Fruit fly (Drosophila melanogaster) whole organism, embryonic: ENCODE results near the gene vnd.

Source experiments
- Abd-B ChIP-seq: fragments of 200-800 bp; sonication (Bioruptor generic); optimal IDR thresholded peaks from 2 replicates; lab custom pipeline; 2018; ENCODE audit warnings: missing biosample characterization, mild to moderate bottlenecking, missing genetic modification characterization, moderate library complexity
- B-H1 ChIP-seq: fragments of 200-800 bp; sonication (Bioruptor generic); IDR thresholded peaks from 3 replicates; pipeline ENCODE4 v1.3.6; 2022; ENCODE audit warnings: missing biosample characterization, missing genetic modification characterization
- B-H2 ChIP-seq: fragments of 200-800 bp; sonication (Bioruptor generic); optimal IDR thresholded peaks from 2 replicates; lab custom pipeline; 2018; ENCODE audit warnings: missing biosample characterization, mild to moderate bottlenecking, missing genetic modification characterization
- BEAF-32 ChIP-seq: fragments of 200-800 bp; sonication (Bioruptor generic); optimal IDR thresholded peaks from 3 replicates; lab custom pipeline; 2017; ENCODE audit warnings: missing biosample characterization, missing genetic modification characterization, mild to moderate bottlenecking, moderate library complexity, missing genetic modification reagents
- CG10209 ChIP-seq: fragments of 200-800 bp; sonication (Bioruptor generic); optimal IDR thresholded peaks from 3 replicates; lab custom pipeline; 2017; ENCODE audit warnings: missing biosample characterization, mild to moderate bottlenecking, missing genetic modification characterization, missing genetic modification reagents
- CG11398 ChIP-seq: fragments of 200-800 bp; sonication (Bioruptor generic); optimal IDR thresholded peaks from 2 replicates; lab custom pipeline; 2016; ENCODE audit warnings: missing biosample characterization, missing genetic modification characterization
- CG12659 ChIP-seq: fragments of 200-800 bp; sonication (Bioruptor generic); optimal IDR thresholded peaks from 3 replicates; lab custom pipeline; 2017; ENCODE audit warnings: mild to moderate bottlenecking, missing biosample characterization, missing genetic modification reagents, missing genetic modification characterization
- CG12942 ChIP-seq: fragments of 200-800 bp; sonication (Bioruptor generic); optimal IDR thresholded peaks from 3 replicates; lab custom pipeline; 2016; ENCODE audit warnings: missing biosample characterization, missing genetic modification characterization
- CG13296 ChIP-seq: fragments of 200-800 bp; sonication (Bioruptor generic); optimal IDR thresholded peaks from 3 replicates; lab custom pipeline; 2018; ENCODE audit warnings: missing biosample characterization, mild to moderate bottlenecking, missing genetic modification characterization
- CG14014 ChIP-seq: fragments of 200-800 bp; sonication (Bioruptor generic); IDR thresholded peaks from 2 replicates; pipeline ENCODE4 v1.3.6; 2022; ENCODE audit warnings: missing biosample characterization, missing genetic modification characterization
- CG14441 ChIP-seq: fragments of 200-800 bp; sonication (Bioruptor generic); IDR thresholded peaks from 2 replicates; pipeline ENCODE4 v1.3.6; 2022; ENCODE audit warnings: missing biosample characterization, missing genetic modification characterization
- CG14710 ChIP-seq: fragments of 200-800 bp; sonication (Bioruptor generic); optimal IDR thresholded peaks from 3 replicates; lab custom pipeline; 2019; ENCODE audit warnings: missing biosample characterization, mild to moderate bottlenecking, missing genetic modification characterization, moderate library complexity
- CG1529 ChIP-seq: fragments of 200-800 bp; sonication (Bioruptor generic); optimal IDR thresholded peaks from 3 replicates; lab custom pipeline; 2018; ENCODE audit warnings: missing biosample characterization, missing genetic modification characterization
- CG1647 ChIP-seq: fragments of 200-800 bp; sonication (Bioruptor generic); optimal IDR thresholded peaks from 3 replicates; lab custom pipeline; 2016; ENCODE audit warnings: missing biosample characterization, missing genetic modification characterization
- CG17912 ChIP-seq: fragments of 200-800 bp; sonication (Bioruptor generic); optimal IDR thresholded peaks from 2 replicates; lab custom pipeline; 2018; ENCODE audit warnings: missing biosample characterization, mild to moderate bottlenecking, missing genetic modification characterization
- CG2116 ChIP-seq: fragments of 200-800 bp; sonication (Bioruptor generic); optimal IDR thresholded peaks from 3 replicates; lab custom pipeline; 2018; ENCODE audit warnings: missing biosample characterization, mild to moderate bottlenecking, missing genetic modification characterization
- CG2120 ChIP-seq: fragments of 200-800 bp; sonication (Bioruptor generic); optimal IDR thresholded peaks from 3 replicates; lab custom pipeline; 2016; ENCODE audit warnings: missing biosample characterization, missing genetic modification characterization
- CG30020 ChIP-seq: fragments of 200-800 bp; optimal IDR thresholded peaks from 2 replicates; lab custom pipeline; 2019; ENCODE audit warnings: missing biosample characterization, mild to moderate bottlenecking, missing genetic modification characterization, moderate library complexity
- CG42726 ChIP-seq: fragments of 200-800 bp; sonication (Bioruptor generic); IDR thresholded peaks from 2 replicates; pipeline ENCODE4 v1.3.6; 2022; ENCODE audit warnings: missing biosample characterization, missing genetic modification characterization; ENCODE audit not compliant: partially characterized antibody
- CG4328 ChIP-seq: fragments of 200-800 bp; sonication (Bioruptor generic); optimal IDR thresholded peaks from 3 replicates; lab custom pipeline; 2017; ENCODE audit warnings: missing biosample characterization, missing genetic modification reagents, missing genetic modification characterization
- CG43689 ChIP-seq: fragments of 200-800 bp; sonication (Bioruptor generic); IDR thresholded peaks from 2 replicates; pipeline ENCODE4 v1.3.6; 2022; ENCODE audit warnings: missing biosample characterization, missing genetic modification characterization
- CG5245 ChIP-seq: fragments of 200-800 bp; sonication (Bioruptor generic); optimal IDR thresholded peaks from 3 replicates; lab custom pipeline; 2016; ENCODE audit warnings: missing biosample characterization, missing genetic modification characterization
- CG6791 ChIP-seq: fragments of 200-800 bp; sonication (Bioruptor generic); IDR thresholded peaks from 3 replicates; pipeline ENCODE4 v1.3.6; 2022; ENCODE audit warnings: missing biosample characterization, missing genetic modification characterization; ENCODE audit not compliant: partially characterized antibody
- CG8478 ChIP-seq: fragments of >200 bp; optimal IDR thresholded peaks from 2 replicates; lab custom pipeline; 2018
- Camta ChIP-seq: fragments of 200-800 bp; sonication (Bioruptor generic); optimal IDR thresholded peaks from 2 replicates; lab custom pipeline; 2016; ENCODE audit warnings: missing biosample characterization, missing genetic modification characterization
- Doc3 ChIP-seq: fragments of 200-800 bp; sonication (Bioruptor generic); IDR thresholded peaks from 3 replicates; pipeline ENCODE4 v1.3.6; 2022; ENCODE audit warnings: missing biosample characterization, missing genetic modification characterization; ENCODE audit not compliant: partially characterized antibody
- Dref ChIP-seq: fragments of 200-800 bp; sonication (Bioruptor generic); IDR thresholded peaks from 2 replicates; pipeline ENCODE4 v1.3.6; 2022; ENCODE audit warnings: missing biosample characterization, missing genetic modification characterization
- HLH3B ChIP-seq: fragments of 200-800 bp; sonication (Bioruptor generic); IDR thresholded peaks from 2 replicates; pipeline ENCODE4 v1.3.6; 2022; ENCODE audit warnings: missing biosample characterization, missing genetic modification characterization
- Hr39 ChIP-seq: fragments of >200 bp; optimal IDR thresholded peaks from 2 replicates; lab custom pipeline; 2017
- MESR4 ChIP-seq: fragments of 200-800 bp; sonication (Bioruptor generic); optimal IDR thresholded peaks from 2 replicates; lab custom pipeline; 2018; ENCODE audit warnings: missing biosample characterization, mild to moderate bottlenecking, missing genetic modification characterization, moderate library complexity
- Mad ChIP-seq: fragments of 200-800 bp; sonication (Bioruptor generic); optimal IDR thresholded peaks from 2 replicates; lab custom pipeline; 2016; ENCODE audit warnings: missing biosample characterization, missing genetic modification characterization
- Nf-YA ChIP-seq: fragments of 200-800 bp; sonication (Bioruptor generic); IDR thresholded peaks from 2 replicates; pipeline ENCODE4 v1.3.6; 2022; ENCODE audit warnings: missing biosample characterization, missing genetic modification characterization
- Optix ChIP-seq: fragments of 200-800 bp; sonication (Bioruptor generic); IDR thresholded peaks from 3 replicates; pipeline ENCODE4 v1.3.6; 2022; ENCODE audit warnings: missing biosample characterization, missing genetic modification characterization
- PHDP ChIP-seq: fragments of 200-800 bp; sonication (Bioruptor generic); optimal IDR thresholded peaks from 3 replicates; lab custom pipeline; 2018; ENCODE audit warnings: missing biosample characterization, mild to moderate bottlenecking, missing genetic modification characterization, moderate library complexity
- Sin3A ChIP-seq: fragments of >200 bp; optimal IDR thresholded peaks from 2 replicates; lab custom pipeline; 2018
- abd-A ChIP-seq: fragments of 200-800 bp; sonication (Bioruptor generic); optimal IDR thresholded peaks from 3 replicates; lab custom pipeline; 2019; ENCODE audit warnings: missing biosample characterization, mild to moderate bottlenecking, missing genetic modification characterization, moderate library complexity
- amos ChIP-seq: fragments of 200-800 bp; sonication (Bioruptor generic); IDR thresholded peaks from 2 replicates; pipeline ENCODE4 v1.3.6; 2022; ENCODE audit warnings: missing biosample characterization, missing genetic modification characterization; ENCODE audit not compliant: partially characterized antibody
- cato ChIP-seq: fragments of 200-800 bp; sonication (Bioruptor generic); optimal IDR thresholded peaks from 2 replicates; lab custom pipeline; 2016; ENCODE audit warnings: missing biosample characterization, missing genetic modification characterization, borderline replicate concordance
- ci ChIP-seq: fragments of 200-800 bp; sonication (Bioruptor generic); IDR thresholded peaks from 3 replicates; pipeline ENCODE4 v1.3.6; 2022; ENCODE audit warnings: missing biosample characterization, missing genetic modification characterization
- dm ChIP-seq: fragments of 200-800 bp; sonication (Bioruptor generic); optimal IDR thresholded peaks from 3 replicates; lab custom pipeline; 2016; ENCODE audit warnings: missing biosample characterization, missing genetic modification characterization
- dmrt11E ChIP-seq: fragments of 200-800 bp; sonication (Bioruptor generic); optimal IDR thresholded peaks from 3 replicates; lab custom pipeline; 2018; ENCODE audit warnings: missing biosample characterization, mild to moderate bottlenecking, missing genetic modification characterization, moderate library complexity
- gce ChIP-seq: fragments of 200-800 bp; sonication (Bioruptor generic); IDR thresholded peaks from 3 replicates; pipeline ENCODE4 v1.3.6; 2022; ENCODE audit warnings: missing biosample characterization, missing genetic modification characterization
- gfzf ChIP-seq: fragments of 200-800 bp; sonication (Bioruptor generic); optimal IDR thresholded peaks from 2 replicates; lab custom pipeline; 2016; ENCODE audit warnings: missing biosample characterization, mild to moderate bottlenecking, missing genetic modification characterization, moderate library complexity
- hkb ChIP-seq, 2 experiments: fragments of 200-800 bp in 1 of 2; fragments of >200 bp in 1 of 2; sonication (Bioruptor generic) in 1 of 2; IDR thresholded peaks in 1 of 2; optimal IDR thresholded peaks in 1 of 2; 2 replicates each; pipeline versions ENCODE4 v1.3.6 to Lab custom; 2017 to 2022; ENCODE audit warnings: missing biosample characterization in 1 of 2, missing genetic modification characterization in 1 of 2
- pan ChIP-seq, 4 experiments: fragments of >200 bp in 3 of 4; fragments of 200-800 bp in 1 of 4; sonication (Bioruptor generic) in 1 of 4; optimal IDR thresholded peaks in 3 of 4; IDR thresholded peaks in 1 of 4; 2 replicates each; pipeline versions ENCODE4 v1.3.6 to Lab custom; 2017 to 2022; ENCODE audit warnings: missing biosample characterization in 2 of 4, missing genetic modification characterization in 2 of 4, mixed read lengths in 1 of 4
- ranshi ChIP-seq: fragments of 200-800 bp; sonication (Bioruptor generic); IDR thresholded peaks from 2 replicates; pipeline ENCODE4 v1.3.6; 2022; ENCODE audit warnings: missing biosample characterization, missing genetic modification characterization
- rib ChIP-seq: fragments of 200-800 bp; sonication (Bioruptor generic); IDR thresholded peaks from 2 replicates; pipeline ENCODE4 v1.3.6; 2022; ENCODE audit warnings: missing biosample characterization, missing genetic modification characterization
- schlank ChIP-seq: fragments of 200-800 bp; sonication (Bioruptor generic); optimal IDR thresholded peaks from 2 replicates; lab custom pipeline; 2018; ENCODE audit warnings: missing biosample characterization, mild to moderate bottlenecking, missing genetic modification characterization
- so ChIP-seq: fragments of 200-800 bp; sonication (Bioruptor generic); IDR thresholded peaks from 3 replicates; pipeline ENCODE4 v1.3.6; 2022; ENCODE audit warnings: missing biosample characterization, missing genetic modification characterization
- sr ChIP-seq: fragments of 200-800 bp; sonication (Bioruptor generic); IDR thresholded peaks from 3 replicates; pipeline ENCODE4 v1.3.6; 2022; ENCODE audit warnings: missing biosample characterization, missing genetic modification characterization
- ssp ChIP-seq: fragments of 200-800 bp; sonication (Bioruptor generic); IDR thresholded peaks from 2 replicates; pipeline ENCODE4 v1.3.6; 2022; ENCODE audit warnings: missing biosample characterization, missing genetic modification characterization

vnd gene

DNA sequence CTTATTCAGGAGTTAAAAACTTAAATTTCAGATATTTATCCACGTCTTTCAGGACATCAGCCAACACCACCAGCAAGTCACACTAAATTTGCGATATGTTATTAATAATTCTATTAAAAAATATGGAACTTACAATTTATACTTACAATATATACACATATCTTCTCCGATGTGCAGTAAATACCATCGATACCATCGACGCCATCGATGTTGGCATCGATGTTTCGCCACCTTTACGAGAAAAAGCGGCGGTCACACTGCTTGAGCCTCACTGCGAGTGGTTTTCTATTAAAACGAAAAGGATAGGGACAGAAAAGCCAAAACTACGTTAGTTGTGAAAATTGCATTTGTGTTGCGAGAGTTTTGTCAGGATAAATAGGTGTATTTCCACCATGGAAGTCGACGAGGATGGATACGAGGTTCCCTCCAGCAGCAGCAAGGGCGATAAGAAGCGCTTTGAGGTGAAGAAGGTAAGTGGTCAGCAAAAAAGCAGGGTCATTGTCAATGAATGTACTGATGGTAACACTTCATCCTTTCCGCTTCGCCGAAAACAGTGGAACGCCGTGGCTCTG is 65.2 kb downstream of the vnd start, which contains the start of gene Roc1a (continued):
- TF ChIP-seq CG2116 (GFP tag; lab: Kevin White, UChicago) = peak; percentile 15
- TF ChIP-seq rib = no peak
- no peak for TF ChIP-seq ranshi
- no peak for TF ChIP-seq CG1647 (GFP tag; lab: Kevin White, UChicago)
- no peak for TF ChIP-seq CG11398
- TF ChIP-seq Mad (GFP tag; lab: Kevin White, UChicago) = no peak
- no peak for TF ChIP-seq Optix (GFP tag; lab: Robert Waterston, UW)
- TF ChIP-seq sr = no peak
- TF ChIP-seq CG4328 (GFP tag; lab: Kevin White, UChicago) = no peak
- TF ChIP-seq CG1529 = no peak
- TF ChIP-seq Abd-B (GFP tag; lab: Kevin White, UChicago) = peak; percentile 5
- no peak for TF ChIP-seq Camta (GFP tag; lab: Kevin White, UChicago)
- no peak for TF ChIP-seq cato (GFP tag; lab: Kevin White, UChicago)
- no peak for TF ChIP-seq CG14014 (GFP tag; lab: Robert Waterston, UW)
- TF ChIP-seq CG12659 (GFP tag; lab: Kevin White, UChicago) = peak; percentile 1
- TF ChIP-seq pan (optimal IDR thresholded peaks at IDR 0.05; lab: Kevin White, UChicago) = no peak
- no peak for TF ChIP-seq pan (GFP tag; optimal IDR thresholded peaks at IDR 0.05 in 1 of 2, IDR thresholded peaks at IDR 0.05 in 1 of 2)
- TF ChIP-seq amos = peak; percentile 88
- TF ChIP-seq Hr39 (lab: Kevin White, UChicago) = no peak
- TF ChIP-seq Sin3A = peak; percentile 45
- no peak for TF ChIP-seq so
- peak; percentile 85 for TF ChIP-seq CG42726 (GFP tag; lab: Robert Waterston, UW)
- TF ChIP-seq CG14441 (GFP tag; lab: Robert Waterston, UW) = no peak
- TF ChIP-seq HLH3B = no peak
- no peak for TF ChIP-seq CG17912 (GFP tag; lab: Kevin White, UChicago)
- TF ChIP-seq BEAF-32 = peak; percentile 78
- TF ChIP-seq gfzf (GFP tag; lab: Kevin White, UChicago) = peak; percentile 64
- no peak for TF ChIP-seq CG43689 (GFP tag; lab: Robert Waterston, UW)
- no peak for TF ChIP-seq ci (GFP tag; lab: Robert Waterston, UW)
- TF ChIP-seq hkb (optimal IDR thresholded peaks at IDR 0.05; lab: Kevin White, UChicago) = no peak
- no peak for TF ChIP-seq hkb (GFP tag; IDR thresholded peaks at IDR 0.05; lab: Robert Waterston, UW)
- TF ChIP-seq MESR4 (GFP tag; lab: Kevin White, UChicago) = peak; percentile 91
- no peak for TF ChIP-seq PHDP (tag; lab: Kevin White, UChicago)
- TF ChIP-seq CG8478 (lab: Kevin White, UChicago) = no peak
- no peak for TF ChIP-seq CG10209 (GFP tag; lab: Kevin White, UChicago)
- peak; percentile 25 for TF ChIP-seq CG30020 (tag; lab: Kevin White, UChicago)
- TF ChIP-seq CG14710 (tag; lab: Kevin White, UChicago) = peak; percentile 32
- TF ChIP-seq CG6791 (GFP tag; lab: Robert Waterston, UW) = peak; percentile 79
- TF ChIP-seq CG2120 (GFP tag; lab: Kevin White, UChicago) = no peak
- TF ChIP-seq CG13296 = no peak
- TF ChIP-seq abd-A (tag; lab: Kevin White, UChicago) = no peak
- no peak for TF ChIP-seq CG5245
- no peak for TF ChIP-seq schlank (tag; lab: Kevin White, UChicago)
- TF ChIP-seq B-H2 (GFP tag; lab: Kevin White, UChicago) = no peak
- 0 out of 3 replicates have a peak, but pooled peaks have one; percentile 12 for TF ChIP-seq Doc3
- TF ChIP-seq gce (GFP tag; lab: Robert Waterston, UW) = no peak
- TF ChIP-seq dm (GFP tag; lab: Kevin White, UChicago) = no peak
- no peak for TF ChIP-seq Nf-YA (GFP tag; lab: Robert Waterston, UW)
- no peak for TF ChIP-seq dmrt11E (tag; lab: Kevin White, UChicago)
- no peak for TF ChIP-seq B-H1 (GFP tag; lab: Robert Waterston, UW)
- 0 out of 2 replicates have a peak, but pooled peaks have one; percentile 9 for TF ChIP-seq ssp (GFP tag; lab: Robert Waterston, UW)
- TF ChIP-seq Dref (GFP tag; lab: Robert Waterston, UW) = peak; percentile 84
- TF ChIP-seq CG12942 = no peak
